Worm (Caenorhabditis elegans) whole organism, early embryonic: ENCODE data around the gene clec-67.
"Not testable (repeated sequence)": the region's sequence is repeated elsewhere in the genome, so short reads cannot be mapped to it uniquely, and the experiment has no call there.

Source experiments
- B0310.2 ChIP-seq: sonication (generic microtip); optimal IDR thresholded peaks from 2 replicates; lab custom pipeline; 2016; ENCODE audit warnings: mild to moderate bottlenecking, missing genetic modification characterization, missing compliant biosample characterization
- F13C5.2 ChIP-seq: sonication (generic microtip); optimal IDR thresholded peaks from 2 replicates; lab custom pipeline; 2017; ENCODE audit warnings: mild to moderate bottlenecking, missing genetic modification characterization, inconsistent platforms, missing compliant biosample characterization
- aly-1 ChIP-seq: sonication (generic microtip); optimal IDR thresholded peaks from 2 replicates; lab custom pipeline; 2016; ENCODE audit warnings: missing genetic modification characterization, missing compliant biosample characterization
- ama-1 ChIP-seq: fragments of 150-350 bp; optimal IDR thresholded peaks from 2 replicates; lab custom pipeline; 2014
- ceh-13 ChIP-seq: fragments of 200-800 bp; sonication (Bioruptor generic); optimal IDR thresholded peaks from 2 replicates; lab custom pipeline; 2018; ENCODE audit warnings: mild to moderate bottlenecking, missing genetic modification characterization, missing compliant biosample characterization
- ceh-36 ChIP-seq: sonication (generic microtip); optimal IDR thresholded peaks from 2 replicates; lab custom pipeline; 2016; ENCODE audit warnings: missing genetic modification characterization, inconsistent platforms, missing compliant biosample characterization
- ets-7 ChIP-seq: sonication (generic microtip); optimal IDR thresholded peaks from 2 replicates; lab custom pipeline; 2016; ENCODE audit warnings: missing genotype, missing genetic modification characterization, missing compliant biosample characterization
- flt-1 ChIP-seq: fragments of 200-800 bp; sonication (Bioruptor generic); IDR thresholded peaks from 2 replicates; pipeline ENCODE4 v1.3.6; 2022; ENCODE audit warnings: missing genetic modification characterization, missing compliant biosample characterization
- hmbx-1 ChIP-seq: sonication (generic microtip); optimal IDR thresholded peaks from 2 replicates; lab custom pipeline; 2016; ENCODE audit warnings: mild to moderate bottlenecking, missing genetic modification characterization, missing compliant biosample characterization
- hmg-4 ChIP-seq: fragments of 200-800 bp; sonication (Bioruptor generic); optimal IDR thresholded peaks from 2 replicates; lab custom pipeline; 2018; ENCODE audit warnings: mild to moderate bottlenecking, missing genetic modification characterization, missing compliant biosample characterization
- hnd-1 ChIP-seq: sonication (generic microtip); optimal IDR thresholded peaks from 2 replicates; lab custom pipeline; 2016; ENCODE audit warnings: missing genetic modification characterization, missing compliant biosample characterization
- pes-1 ChIP-seq: fragments of 200-800 bp; sonication (Bioruptor generic); IDR thresholded peaks from 2 replicates; pipeline ENCODE4 v1.3.6; 2022; ENCODE audit warnings: missing genetic modification reagents, missing genetic modification characterization, missing compliant biosample characterization
- scrt-1 ChIP-seq: fragments of 200-800 bp; sonication (Bioruptor generic); IDR thresholded peaks from 2 replicates; pipeline ENCODE4 v1.3.6; 2022; ENCODE audit warnings: missing genetic modification characterization, missing compliant biosample characterization
- sea-1 ChIP-seq: fragments of 200-800 bp; sonication (Bioruptor generic); conservative IDR thresholded peaks from 2 replicates; pipeline ENCODE4 v1.3.6; 2022; ENCODE audit warnings: missing genetic modification characterization, missing compliant biosample characterization
- tbx-11 ChIP-seq: fragments of 200-800 bp; sonication (Bioruptor generic); IDR thresholded peaks from 2 replicates; pipeline ENCODE4 v1.3.6; 2022; ENCODE audit warnings: missing genetic modification characterization, missing compliant biosample characterization
- tbx-37 ChIP-seq: fragments of 200-800 bp; sonication (Bioruptor generic); conservative IDR thresholded peaks from 2 replicates; pipeline ENCODE4 v1.3.6; 2022; ENCODE audit warnings: missing genetic modification reagents, missing genetic modification characterization, missing compliant biosample characterization
- tra-4 ChIP-seq: sonication (generic microtip); optimal IDR thresholded peaks from 2 replicates; lab custom pipeline; 2017; ENCODE audit warnings: missing genetic modification characterization, missing compliant biosample characterization

The clec-67 gene

DNA sequence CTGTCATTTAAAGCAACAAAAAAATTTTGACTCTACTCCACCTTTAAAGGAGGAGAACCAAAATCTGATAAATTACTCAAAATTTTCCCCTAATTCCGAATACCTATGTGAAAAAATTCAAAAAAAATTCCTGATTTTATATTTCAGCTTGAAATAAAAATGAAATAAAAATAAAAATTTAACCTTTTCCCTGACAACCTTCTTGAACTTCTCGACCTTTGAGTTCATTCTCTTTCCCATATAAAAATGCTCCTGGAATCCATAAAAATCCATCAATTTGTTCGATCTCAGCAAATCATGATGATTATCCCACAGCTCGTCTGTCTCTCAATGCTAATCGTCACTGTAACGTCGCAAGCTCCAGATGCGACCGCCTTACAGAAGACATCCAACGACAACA lies 19.0 kb upstream of the clec-67 start, which contains the start of gene F56D6.6:
F56D6.6 (plus strand) TSS at position 301 of the 400 bp plus-strand sequence.
- no peak for TF ChIP-seq ets-7
- TF ChIP-seq hnd-1: no peak

DNA sequence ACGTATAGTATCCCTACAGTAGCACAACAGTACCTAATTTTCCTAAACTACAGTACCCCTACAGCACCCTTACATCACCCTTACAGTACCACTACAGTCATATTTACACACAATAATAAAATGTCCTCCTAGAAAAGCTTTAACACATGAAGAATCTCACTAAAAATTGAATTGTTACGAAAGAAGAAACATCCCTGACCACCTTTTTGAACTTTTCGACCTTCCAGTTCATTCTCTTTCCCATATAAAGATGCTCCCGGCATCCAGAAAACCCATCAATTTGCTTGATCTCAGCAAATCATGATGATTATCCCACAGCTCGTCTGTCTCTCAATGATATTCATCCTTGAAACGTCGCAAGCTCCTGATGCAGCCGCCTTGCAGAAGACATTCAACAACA lies 17.3 kb upstream of the clec-67 start, which contains the start of gene F56D6.21:
F56D6.21 (plus strand) TSS at position 301 of the 400 bp plus-strand sequence.
- no peak for TF ChIP-seq hmg-4 (GFP tag; lab: Kevin White, UChicago)
- no peak for TF ChIP-seq tra-4 (tag; lab: Kevin White, UChicago)
- no peak for TF ChIP-seq tbx-11
- no peak for TF ChIP-seq hnd-1
- no peak for TF ChIP-seq sea-1 (GFP tag; lab: Robert Waterston, UW)
- no peak for TF ChIP-seq pes-1 (GFP tag; lab: Robert Waterston, UW)
- no peak for TF ChIP-seq tbx-37 (GFP tag; lab: Robert Waterston, UW)

DNA sequence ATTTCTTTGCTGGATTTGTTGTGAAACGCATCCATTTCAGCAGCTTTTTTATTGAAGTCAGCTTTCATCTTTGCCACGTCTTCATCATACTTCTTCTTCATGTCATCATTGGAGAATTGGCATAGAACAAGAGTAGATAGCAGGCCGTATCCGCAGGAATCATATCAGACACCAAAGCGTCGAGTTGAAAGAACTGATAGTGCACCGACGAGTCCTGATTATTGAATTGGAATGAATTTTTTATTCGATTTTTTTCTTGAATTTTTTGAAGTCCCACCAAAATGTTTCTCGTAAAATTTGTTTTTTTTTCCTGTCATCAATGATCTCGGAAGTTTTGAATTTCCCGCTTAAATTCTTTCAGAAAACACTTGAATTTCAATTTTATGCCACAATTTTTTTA lies 15.6 kb upstream of the clec-67 start, which contains the start of gene F56D6.11:
F56D6.11 (minus strand) TSS at position 101 of the 400 bp plus-strand sequence.
- TF ChIP-seq sea-1 (GFP tag; lab: Robert Waterston, UW) (no peak), tbx-11 (no peak), tra-4 (tag; lab: Kevin White, UChicago) (no peak), hmbx-1 (tag; lab: Kevin White, UChicago) (no peak), scrt-1 (GFP tag; lab: Robert Waterston, UW) (no peak), ceh-36 (tag; lab: Kevin White, UChicago) (no peak), ama-1 (lab: Kevin White, UChicago) (no peak), flt-1 (GFP tag; lab: Robert Waterston, UW) (no peak), hnd-1 (no peak), pes-1 (GFP tag; lab: Robert Waterston, UW) (no peak), tbx-37 (GFP tag; lab: Robert Waterston, UW) (no peak), ceh-13 (GFP tag; lab: Kevin White, UChicago) (no peak), hmg-4 (GFP tag; lab: Kevin White, UChicago) (no peak), F13C5.2 (tag; lab: Kevin White, UChicago) (no peak), ets-7 (no peak), aly-1 (tag; lab: Kevin White, UChicago) (no peak)

DNA sequence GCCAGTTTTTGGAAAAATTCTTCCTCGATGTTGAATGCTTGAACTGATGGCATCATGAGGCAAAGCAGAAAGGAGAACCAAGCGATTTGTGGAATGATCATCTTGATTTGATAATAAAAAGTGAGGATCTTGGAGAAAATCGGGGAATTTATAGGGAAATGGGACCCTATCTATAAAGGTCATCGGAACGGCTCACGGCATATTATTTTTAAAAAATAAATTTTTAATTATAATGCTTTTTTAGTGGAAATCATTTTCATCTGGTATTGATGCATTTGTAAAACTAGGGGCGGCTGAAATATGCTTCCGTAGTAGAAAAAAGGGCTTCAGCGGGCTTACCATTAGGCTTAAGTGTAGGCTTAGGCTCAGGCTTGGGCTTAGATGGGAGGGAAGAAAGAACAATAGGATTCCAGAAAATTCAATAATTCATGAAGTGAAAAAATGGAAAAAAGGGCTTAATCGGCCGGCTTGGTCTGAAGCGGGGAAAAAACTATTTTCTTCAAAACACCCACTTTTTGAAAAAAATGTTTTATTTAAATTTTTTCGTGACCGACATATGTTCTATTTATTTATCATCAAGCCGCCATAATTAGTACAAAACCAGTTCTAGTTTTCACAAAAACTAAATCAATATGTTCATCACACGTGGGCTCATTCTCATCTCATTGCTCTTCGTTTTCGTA lies 14.3 kb upstream of the clec-67 start, which contains the start of the genes F56D6.22 and F56D6.12:
F56D6.22 (minus strand) TSS at position 101 of the 683 bp plus-strand sequence.
F56D6.12 (plus strand) TSS at position 633 of the 683 bp plus-strand sequence.
- TF ChIP-seq tbx-37 (GFP tag; lab: Robert Waterston, UW) (no peak), tbx-11 (no peak), hmg-4 (GFP tag; lab: Kevin White, UChicago) (no peak), sea-1 (GFP tag; lab: Robert Waterston, UW) (no peak), pes-1 (GFP tag; lab: Robert Waterston, UW) (no peak), scrt-1 (GFP tag; lab: Robert Waterston, UW) (no peak), ets-7 (no peak)

DNA sequence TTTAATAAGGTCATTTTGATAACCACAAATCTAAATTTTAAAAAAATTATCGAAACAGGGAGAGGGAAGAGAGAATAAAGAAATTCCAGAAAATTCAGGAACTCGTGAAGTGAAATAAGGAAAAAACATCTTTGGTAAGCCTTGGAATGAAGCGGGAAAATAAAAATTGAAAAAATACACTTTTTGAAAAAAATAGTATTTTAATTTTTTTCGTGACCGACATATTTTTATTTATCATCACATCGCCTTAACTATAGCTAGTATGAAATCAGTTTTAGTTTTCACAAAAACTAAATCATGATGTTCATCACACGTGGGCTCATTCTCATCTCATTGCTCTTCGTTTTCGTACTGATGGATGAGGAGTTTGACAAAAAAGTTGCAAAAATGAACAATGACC lies 12.9 kb upstream of the clec-67 start, which contains the start of gene F56D6.13:
F56D6.13 (plus strand) TSS at position 301 of the 400 bp plus-strand sequence.
- no peak for TF ChIP-seq sea-1 (GFP tag; lab: Robert Waterston, UW)
- no peak for TF ChIP-seq scrt-1 (GFP tag; lab: Robert Waterston, UW)
- TF ChIP-seq ets-7: no peak
- no peak for TF ChIP-seq F13C5.2 (tag; lab: Kevin White, UChicago)
- no peak for TF ChIP-seq flt-1 (GFP tag; lab: Robert Waterston, UW)
- TF ChIP-seq aly-1 (tag; lab: Kevin White, UChicago): no peak
- TF ChIP-seq tra-4 (tag; lab: Kevin White, UChicago): no peak
- no peak for TF ChIP-seq tbx-11
- TF ChIP-seq ceh-13 (GFP tag; lab: Kevin White, UChicago): no peak
- TF ChIP-seq tbx-37 (GFP tag; lab: Robert Waterston, UW): no peak
- TF ChIP-seq ama-1 (lab: Kevin White, UChicago): no peak
- no peak for TF ChIP-seq hmg-4 (GFP tag; lab: Kevin White, UChicago)
- TF ChIP-seq pes-1 (GFP tag; lab: Robert Waterston, UW): no peak
- no peak for TF ChIP-seq hnd-1
- TF ChIP-seq B0310.2 (tag; lab: Kevin White, UChicago): no peak
- no peak for TF ChIP-seq hmbx-1 (tag; lab: Kevin White, UChicago)
- TF ChIP-seq ceh-36 (tag; lab: Kevin White, UChicago): no peak

DNA sequence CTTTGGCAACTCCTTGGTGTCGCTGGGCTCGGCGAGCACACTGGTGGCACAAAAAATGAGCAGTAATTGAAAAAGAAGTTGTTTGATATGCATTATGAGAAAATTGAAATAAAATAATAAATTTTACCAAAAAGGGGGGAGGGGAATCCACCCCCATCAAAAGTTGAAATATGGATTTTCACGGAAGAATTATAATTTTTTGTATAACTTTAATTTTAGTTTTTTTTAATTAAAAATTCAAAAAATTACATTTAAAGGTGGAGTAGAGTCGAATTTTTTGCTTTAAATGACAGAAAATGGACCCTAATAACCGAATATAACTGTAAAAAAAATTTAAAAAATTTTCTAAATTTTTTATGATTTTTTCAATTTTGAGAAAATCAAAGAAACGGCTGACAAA lies 10.1 kb upstream of the clec-67 start, which contains the start of gene F56D6.18:
F56D6.18 (minus strand) TSS at position 101 of the 400 bp plus-strand sequence.
- not testable (repeated sequence) for TF ChIP-seq ceh-36 (tag; lab: Kevin White, UChicago); B0310.2 (tag; lab: Kevin White, UChicago); ceh-13 (GFP tag; lab: Kevin White, UChicago)

DNA sequence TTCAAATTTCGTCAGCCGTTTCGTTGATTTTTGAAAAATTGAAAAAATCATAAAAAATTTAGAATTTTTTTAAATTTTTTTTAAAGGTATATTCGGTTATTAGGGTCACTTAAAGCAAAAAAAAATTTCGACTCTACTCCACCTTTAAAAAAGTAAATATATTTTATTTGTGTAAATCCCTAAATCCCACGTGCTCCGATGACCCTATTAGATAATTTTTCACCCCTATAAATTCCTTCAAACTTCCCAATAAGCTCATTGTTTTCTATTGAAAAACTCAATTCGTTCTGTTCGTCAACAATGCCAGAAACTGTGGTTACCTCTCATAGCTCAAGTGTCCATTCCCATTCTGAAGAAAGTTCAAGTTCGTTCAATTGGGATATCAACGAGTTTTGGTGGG lies 9.4 kb upstream of the clec-67 start, which contains the start of gene F56D6.20:
F56D6.20 (plus strand) TSS at position 301 of the 400 bp plus-strand sequence.
- no peak for TF ChIP-seq tra-4 (tag; lab: Kevin White, UChicago)
- TF ChIP-seq hnd-1: no peak
- no peak for TF ChIP-seq aly-1 (tag; lab: Kevin White, UChicago)
- TF ChIP-seq ama-1 (lab: Kevin White, UChicago): no peak
- no peak for TF ChIP-seq flt-1 (GFP tag; lab: Robert Waterston, UW)
- no peak for TF ChIP-seq hmbx-1 (tag; lab: Kevin White, UChicago)
- no peak for TF ChIP-seq ceh-13 (GFP tag; lab: Kevin White, UChicago)
- TF ChIP-seq B0310.2 (tag; lab: Kevin White, UChicago): no peak
- no peak for TF ChIP-seq hmg-4 (GFP tag; lab: Kevin White, UChicago)
- no peak for TF ChIP-seq ceh-36 (tag; lab: Kevin White, UChicago)
- TF ChIP-seq tbx-37 (GFP tag; lab: Robert Waterston, UW): no peak
- TF ChIP-seq sea-1 (GFP tag; lab: Robert Waterston, UW): no peak
- no peak for TF ChIP-seq pes-1 (GFP tag; lab: Robert Waterston, UW)
- no peak for TF ChIP-seq ets-7
- TF ChIP-seq tbx-11: no peak
- TF ChIP-seq scrt-1 (GFP tag; lab: Robert Waterston, UW): no peak
- TF ChIP-seq F13C5.2 (tag; lab: Kevin White, UChicago): no peak
